Worm (Caenorhabditis elegans) whole organism, mixed stage, embryonic: Measurements from ENCODE around the gene C44C10.10.

ENCODE experiments used
- flh-1 ChIP-seq: fragments of 200-800 bp; sonication (Bioruptor generic); optimal IDR thresholded peaks from 2 replicates; lab custom pipeline; 2018; ENCODE audit warnings: mild to moderate bottlenecking, missing genetic modification characterization, moderate library complexity, missing compliant biosample characterization
- lsy-2 ChIP-seq: fragments of 150-350 bp; optimal IDR thresholded peaks from 2 replicates; lab custom pipeline; 2014; ENCODE audit warnings: missing biosample characterization, missing genetic modification characterization
- mab-5 ChIP-seq: fragments of 150-350 bp; optimal IDR thresholded peaks from 2 replicates; lab custom pipeline; 2014; ENCODE audit warnings: missing biosample characterization, missing genetic modification characterization
- nhr-76 ChIP-seq: sonication (generic microtip); optimal IDR thresholded peaks from 2 replicates; lab custom pipeline; 2017; ENCODE audit warnings: missing biosample characterization, missing genetic modification characterization

ce11 chrX:11662557-11662956, 27.6 kb upstream of the C44C10.10 start:
- TF ChIP-seq mab-5 (tag; lab: Kevin White, UChicago) (no peak), lsy-2 (tag; lab: Kevin White, UChicago) (no peak), nhr-76 (no peak), flh-1 (GFP tag; lab: Kevin White, UChicago) (no peak)
